Fruit fly (Drosophila melanogaster) whole organism, larva: ENCODE data around the gene CG9932.

Experiments used
- noc ChIP-seq: fragments of 200-800 bp; sonication (Bioruptor generic); optimal IDR thresholded peaks from 3 replicates; lab custom pipeline; 2019; ENCODE audit warnings: missing biosample characterization, mild to moderate bottlenecking, missing genetic modification characterization, moderate library complexity

Gene CG9932

DNA sequence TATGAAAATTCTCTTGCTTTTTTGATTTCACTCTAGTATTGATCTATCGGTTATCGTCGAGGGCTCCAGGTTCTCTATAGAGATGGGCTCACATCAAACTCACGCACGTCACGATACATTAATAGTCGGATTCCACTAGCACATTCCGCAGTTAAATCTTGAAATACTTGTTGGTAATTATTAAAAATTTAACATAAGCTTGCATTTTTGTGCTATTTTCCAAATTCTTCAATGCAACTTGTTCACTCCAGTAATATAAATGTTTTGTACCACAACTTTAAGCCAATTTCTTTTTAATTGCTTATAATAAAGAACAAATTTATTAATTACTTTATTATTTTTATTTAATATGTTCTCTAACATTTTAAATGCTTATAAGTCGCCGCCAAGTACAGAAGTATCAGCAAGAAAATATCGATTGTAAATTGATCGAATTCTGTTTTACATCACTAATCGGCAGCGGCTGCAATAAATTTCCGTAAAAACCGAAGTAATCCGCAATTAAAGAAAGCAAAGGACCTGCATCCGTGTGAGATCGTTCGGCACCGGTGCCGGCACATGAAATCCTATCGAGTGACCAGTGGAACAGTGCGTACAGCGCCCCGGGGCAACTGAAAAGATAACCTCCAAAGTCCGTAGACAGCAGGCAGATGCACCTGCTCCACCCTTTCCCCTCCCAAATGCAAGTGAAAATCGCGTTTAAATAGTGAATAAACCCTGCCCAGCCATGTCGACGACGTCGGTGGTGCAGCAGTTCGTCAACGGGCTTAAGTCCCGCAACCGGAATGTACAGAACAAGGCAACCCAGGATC lies 55.7 kb downstream of the CG9932 start, which contains the start of the genes Vha68-1 and mTor:
TSS of gene Vha68-1 (minus strand) at position 49 of the 812 bp plus-strand sequence.
TSS of gene mTor (plus strand) at position 422 of the 812 bp plus-strand sequence.
- no peak for TF ChIP-seq noc (tag; lab: Kevin White, UChicago)

DNA sequence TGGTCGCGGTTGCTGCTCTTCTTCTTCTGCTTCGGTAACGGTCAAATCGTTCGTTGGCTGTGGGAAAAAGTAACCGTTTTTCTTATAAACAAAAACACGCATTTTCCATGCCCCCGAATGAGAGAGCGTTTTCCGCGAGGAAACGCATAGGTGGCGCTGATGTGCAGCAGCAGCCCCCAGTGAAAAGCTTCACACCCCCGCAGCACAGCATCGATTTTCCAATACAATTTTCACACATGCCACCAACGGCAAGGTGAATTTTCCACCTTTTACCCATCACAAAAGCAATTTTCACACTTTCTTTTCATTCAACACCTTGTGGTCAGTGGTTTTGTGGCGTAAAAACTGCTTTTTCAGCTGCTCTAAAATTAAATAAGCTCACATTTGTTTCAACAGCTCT lies 56.3 kb downstream of the CG9932 start:
- TF ChIP-seq noc (tag; lab: Kevin White, UChicago): no peak

DNA sequence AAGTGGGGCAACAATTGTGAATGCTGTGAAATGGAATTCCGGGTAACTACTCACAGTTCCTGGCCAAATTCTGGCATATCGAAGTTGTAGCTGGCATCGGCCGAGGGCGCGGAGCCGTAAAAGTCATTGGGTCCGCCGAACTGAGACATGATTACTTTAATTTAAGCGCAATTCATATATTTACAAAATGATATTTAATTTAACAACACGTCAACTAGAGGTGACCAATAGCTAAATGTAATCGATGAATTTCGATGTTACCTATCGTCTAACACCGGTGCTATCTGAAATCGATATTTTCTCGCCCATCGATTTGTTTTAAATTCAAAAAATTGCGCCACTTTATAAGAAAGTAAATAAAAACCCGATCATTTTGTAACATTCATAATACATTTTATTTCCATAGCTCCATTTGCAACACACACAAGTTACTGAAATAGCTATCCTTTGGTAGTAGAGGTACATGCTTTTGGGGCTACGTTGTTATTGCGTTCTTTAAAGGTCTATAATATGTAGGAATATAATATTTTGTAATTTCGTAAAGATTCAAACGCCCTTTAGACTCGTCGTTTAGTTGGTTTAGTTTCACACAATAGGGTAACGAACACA lies 59.4 kb downstream of the CG9932 start, which contains the start of gene Yip1d1:
TSS of gene Yip1d1 (minus strand) at position 243 of the 609 bp plus-strand sequence.
- TF ChIP-seq noc (tag; lab: Kevin White, UChicago): no peak

DNA sequence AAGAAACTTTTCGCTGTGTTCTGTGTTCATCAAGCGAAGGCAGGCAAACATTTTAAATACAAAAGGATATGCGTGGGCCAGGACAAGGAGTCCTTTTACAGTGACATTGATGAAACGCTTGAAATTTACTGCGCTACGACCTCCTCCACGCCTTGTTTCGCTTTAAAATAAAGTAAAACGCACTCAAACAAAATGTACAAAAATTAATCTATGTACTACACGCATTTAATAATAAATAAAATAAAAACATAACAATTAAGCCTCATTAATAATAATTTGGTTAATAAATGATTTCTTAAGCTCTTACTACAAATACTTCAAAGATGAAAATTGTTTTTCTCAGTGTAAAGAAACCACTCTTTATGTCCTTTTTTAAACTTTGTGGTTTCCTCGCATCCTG lies 74.9 kb downstream of the CG9932 start:
- TF ChIP-seq noc (tag; lab: Kevin White, UChicago): no peak

DNA sequence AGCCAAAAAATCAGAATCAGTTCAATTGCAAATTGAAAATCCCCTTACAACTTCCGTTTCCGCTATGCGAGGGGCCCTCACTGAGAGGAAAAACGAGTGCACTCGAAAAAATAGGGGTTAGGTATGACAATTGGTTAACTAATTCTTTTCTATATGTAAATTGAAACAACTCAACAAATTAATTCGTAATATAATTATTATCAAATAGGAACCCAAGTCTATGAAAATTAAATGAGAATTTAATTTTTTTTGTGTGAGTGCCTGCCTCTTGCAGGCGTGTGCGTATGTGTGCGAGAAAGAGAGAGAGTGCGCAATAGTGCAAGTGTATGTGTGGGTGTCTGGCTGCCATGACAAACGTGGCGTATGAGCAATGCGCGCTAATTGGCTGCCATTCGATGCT lies 77.8 kb downstream of the CG9932 start:
- TF ChIP-seq noc (tag; lab: Kevin White, UChicago): no peak

DNA sequence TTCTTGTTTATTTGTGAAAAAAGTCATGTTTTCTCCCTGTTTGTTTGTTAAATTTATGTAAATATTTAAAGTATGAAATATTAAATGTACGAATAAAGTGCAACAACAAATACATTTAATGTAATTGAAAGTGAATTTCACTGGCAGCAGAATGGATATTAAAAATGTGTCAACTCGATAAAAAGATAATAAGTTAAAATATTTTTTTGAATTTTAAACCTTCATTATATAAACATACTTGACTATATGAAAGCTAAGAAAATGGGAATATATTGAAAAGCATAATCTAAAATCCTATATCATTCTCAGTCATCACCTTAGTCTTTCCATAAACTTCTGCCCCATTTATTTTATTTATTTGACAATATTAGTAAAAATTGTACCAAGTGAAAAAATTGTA lies 81.5 kb downstream of the CG9932 start, which contains the start of gene Vha68-3:
TSS of gene Vha68-3 (plus strand) at position 301 of the 400 bp plus-strand sequence.
- TF ChIP-seq noc (tag; lab: Kevin White, UChicago): no peak

DNA sequence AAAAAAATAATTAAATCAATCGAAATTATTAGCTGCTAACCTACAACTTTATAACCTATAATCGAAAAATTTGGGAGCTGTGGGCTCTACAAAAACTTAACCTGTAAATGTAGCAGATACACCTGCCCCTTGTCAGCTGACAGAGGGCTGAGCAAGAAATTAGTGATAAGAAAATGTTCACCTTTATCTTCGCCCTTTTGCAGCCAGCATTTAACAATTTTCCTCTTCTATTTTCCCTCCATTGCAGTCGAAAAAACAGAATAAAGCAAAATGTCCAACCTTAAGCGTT lies 84.6 kb downstream of the CG9932 start:
- no peak for TF ChIP-seq noc (tag; lab: Kevin White, UChicago)

DNA sequence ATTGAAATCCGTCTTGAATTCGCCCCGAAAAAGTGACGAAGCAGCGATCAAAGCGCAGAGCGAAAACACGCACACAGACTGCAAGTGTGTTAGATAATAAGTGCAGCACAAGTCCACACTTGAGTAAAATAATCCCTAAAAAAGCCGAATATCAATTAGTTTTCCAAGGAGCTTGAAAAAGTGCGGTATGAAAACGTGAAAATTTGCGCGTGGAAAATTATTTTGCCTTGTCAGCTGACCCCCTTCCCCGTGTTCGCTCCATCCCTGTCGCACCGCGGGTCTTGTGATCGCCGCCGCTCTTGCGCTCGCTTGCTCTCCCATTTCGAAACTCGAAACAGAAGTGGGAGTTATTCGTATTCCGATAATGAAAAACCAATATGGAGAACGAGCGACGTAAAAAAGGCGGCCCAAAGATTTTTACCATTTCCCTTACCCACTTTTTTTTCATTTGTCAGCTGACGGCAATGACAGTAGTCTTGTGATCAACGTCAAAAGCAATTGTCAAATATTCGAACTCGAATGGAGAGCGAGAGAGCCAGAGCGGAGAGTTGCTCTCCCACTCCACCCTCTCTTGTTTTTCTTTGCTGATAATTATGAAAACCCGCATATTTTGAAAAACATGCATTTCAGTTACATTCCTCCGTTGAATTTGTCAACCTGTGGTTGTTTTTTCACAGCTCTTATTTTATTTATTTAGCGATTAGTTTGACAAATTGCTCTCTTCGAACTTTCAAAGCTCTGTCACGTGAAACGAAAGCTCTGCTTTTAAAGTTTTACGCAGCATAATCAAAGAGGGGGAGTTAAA lies 85.2 kb downstream of the CG9932 start:
- TF ChIP-seq noc (tag; lab: Kevin White, UChicago): no peak

DNA sequence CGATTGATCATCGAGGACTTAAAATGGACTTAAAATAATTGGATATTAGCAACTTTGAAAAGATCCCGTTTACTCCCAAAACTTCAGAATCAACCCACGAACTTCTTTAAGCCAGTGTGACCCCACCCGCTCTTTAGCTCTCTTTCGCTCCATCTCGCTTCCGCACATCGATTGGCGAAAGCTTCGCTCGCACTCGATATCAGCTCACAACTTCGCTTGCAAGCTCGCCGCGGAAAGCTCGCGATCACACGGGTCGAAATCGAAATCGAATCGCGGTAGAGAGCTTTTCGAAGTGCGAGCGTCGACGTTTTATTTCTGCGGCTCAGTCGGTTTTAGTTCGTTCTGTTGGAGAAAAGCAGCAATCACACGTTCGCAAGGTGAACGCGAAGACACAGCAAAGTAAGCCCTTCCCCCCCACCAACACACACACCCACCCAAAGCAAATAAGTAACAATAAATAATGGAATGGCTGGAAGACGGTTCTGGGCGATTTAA lies 85.8 kb downstream of the CG9932 start, which contains the start of gene Vha68-2:
TSS of gene Vha68-2 (plus strand) at position 278 of the 495 bp plus-strand sequence.
- peak; percentile 16 for TF ChIP-seq noc (tag; lab: Kevin White, UChicago)
